Worm (Caenorhabditis elegans) whole organism, early embryonic: ENCODE data around the gene K07E8.7.

ENCODE experiments used
- B0310.2 ChIP-seq: sonication (generic microtip); optimal IDR thresholded peaks from 2 replicates; lab custom pipeline; 2016; ENCODE audit warnings: mild to moderate bottlenecking, missing genetic modification characterization, missing compliant biosample characterization
- F13C5.2 ChIP-seq: sonication (generic microtip); optimal IDR thresholded peaks from 2 replicates; lab custom pipeline; 2017; ENCODE audit warnings: mild to moderate bottlenecking, missing genetic modification characterization, inconsistent platforms, missing compliant biosample characterization
- aly-1 ChIP-seq: sonication (generic microtip); optimal IDR thresholded peaks from 2 replicates; lab custom pipeline; 2016; ENCODE audit warnings: missing genetic modification characterization, missing compliant biosample characterization
- ceh-13 ChIP-seq: fragments of 200-800 bp; sonication (Bioruptor generic); optimal IDR thresholded peaks from 2 replicates; lab custom pipeline; 2018; ENCODE audit warnings: mild to moderate bottlenecking, missing genetic modification characterization, missing compliant biosample characterization
- ceh-36 ChIP-seq: sonication (generic microtip); optimal IDR thresholded peaks from 2 replicates; lab custom pipeline; 2016; ENCODE audit warnings: missing genetic modification characterization, inconsistent platforms, missing compliant biosample characterization
- ets-7 ChIP-seq: sonication (generic microtip); optimal IDR thresholded peaks from 2 replicates; lab custom pipeline; 2016; ENCODE audit warnings: missing genotype, missing genetic modification characterization, missing compliant biosample characterization
- flt-1 ChIP-seq: fragments of 200-800 bp; sonication (Bioruptor generic); IDR thresholded peaks from 2 replicates; pipeline ENCODE4 v1.3.6; 2022; ENCODE audit warnings: missing genetic modification characterization, missing compliant biosample characterization
- hmbx-1 ChIP-seq: sonication (generic microtip); optimal IDR thresholded peaks from 2 replicates; lab custom pipeline; 2016; ENCODE audit warnings: mild to moderate bottlenecking, missing genetic modification characterization, missing compliant biosample characterization
- hmg-4 ChIP-seq: fragments of 200-800 bp; sonication (Bioruptor generic); optimal IDR thresholded peaks from 2 replicates; lab custom pipeline; 2018; ENCODE audit warnings: mild to moderate bottlenecking, missing genetic modification characterization, missing compliant biosample characterization
- hnd-1 ChIP-seq: sonication (generic microtip); optimal IDR thresholded peaks from 2 replicates; lab custom pipeline; 2016; ENCODE audit warnings: missing genetic modification characterization, missing compliant biosample characterization
- pes-1 ChIP-seq: fragments of 200-800 bp; sonication (Bioruptor generic); IDR thresholded peaks from 2 replicates; pipeline ENCODE4 v1.3.6; 2022; ENCODE audit warnings: missing genetic modification reagents, missing genetic modification characterization, missing compliant biosample characterization
- scrt-1 ChIP-seq: fragments of 200-800 bp; sonication (Bioruptor generic); IDR thresholded peaks from 2 replicates; pipeline ENCODE4 v1.3.6; 2022; ENCODE audit warnings: missing genetic modification characterization, missing compliant biosample characterization
- sea-1 ChIP-seq: fragments of 200-800 bp; sonication (Bioruptor generic); conservative IDR thresholded peaks from 2 replicates; pipeline ENCODE4 v1.3.6; 2022; ENCODE audit warnings: missing genetic modification characterization, missing compliant biosample characterization
- tbx-11 ChIP-seq: fragments of 200-800 bp; sonication (Bioruptor generic); IDR thresholded peaks from 2 replicates; pipeline ENCODE4 v1.3.6; 2022; ENCODE audit warnings: missing genetic modification characterization, missing compliant biosample characterization
- tbx-37 ChIP-seq: fragments of 200-800 bp; sonication (Bioruptor generic); conservative IDR thresholded peaks from 2 replicates; pipeline ENCODE4 v1.3.6; 2022; ENCODE audit warnings: missing genetic modification reagents, missing genetic modification characterization, missing compliant biosample characterization
- tra-4 ChIP-seq: sonication (generic microtip); optimal IDR thresholded peaks from 2 replicates; lab custom pipeline; 2017; ENCODE audit warnings: missing genetic modification characterization, missing compliant biosample characterization

K07E8.7 gene

DNA sequence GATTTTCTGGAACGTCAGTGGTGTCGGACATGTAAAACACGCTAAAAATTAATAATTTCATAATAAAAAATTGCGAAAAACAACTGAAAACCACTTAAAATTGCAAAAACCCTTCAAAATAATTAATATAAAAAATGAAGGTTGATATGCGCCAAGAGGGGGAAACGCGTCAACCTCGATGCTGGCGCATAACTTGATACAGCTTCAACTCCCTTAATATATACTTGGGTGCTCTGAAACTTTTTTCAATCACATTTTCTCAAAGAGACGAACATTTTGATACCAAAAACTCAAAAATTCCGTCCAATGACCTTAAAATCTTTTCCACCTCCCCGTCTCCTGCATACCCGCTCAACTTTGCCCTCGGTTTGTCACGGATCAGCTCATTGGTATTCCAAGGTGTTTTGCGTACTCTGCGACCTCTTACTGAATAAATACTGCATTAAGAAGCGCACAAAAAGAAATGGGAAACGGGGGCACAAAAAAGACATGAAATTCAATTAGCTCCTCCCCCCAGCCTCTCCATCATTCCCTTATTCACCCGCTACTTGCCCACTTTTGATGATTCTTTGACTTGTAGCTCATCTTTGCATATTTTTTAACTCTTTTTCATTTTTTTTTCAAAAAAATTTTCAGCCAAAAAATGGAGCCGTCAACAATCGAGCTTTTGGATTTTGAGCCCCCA lies at the start of gene K07E8.7, which contains the start of gene frpr-14:
K07E8.7 (minus strand) TSS at position 47 of the 685 bp plus-strand sequence.
frpr-14 (plus strand) TSS at position 635 of the 685 bp plus-strand sequence.
- no peak for TF ChIP-seq tbx-11
- no peak for TF ChIP-seq scrt-1 (GFP tag; lab: Robert Waterston, UW)
- peak; percentile 34 for TF ChIP-seq F13C5.2 (tag; lab: Kevin White, UChicago)
- TF ChIP-seq ets-7, result no peak

DNA sequence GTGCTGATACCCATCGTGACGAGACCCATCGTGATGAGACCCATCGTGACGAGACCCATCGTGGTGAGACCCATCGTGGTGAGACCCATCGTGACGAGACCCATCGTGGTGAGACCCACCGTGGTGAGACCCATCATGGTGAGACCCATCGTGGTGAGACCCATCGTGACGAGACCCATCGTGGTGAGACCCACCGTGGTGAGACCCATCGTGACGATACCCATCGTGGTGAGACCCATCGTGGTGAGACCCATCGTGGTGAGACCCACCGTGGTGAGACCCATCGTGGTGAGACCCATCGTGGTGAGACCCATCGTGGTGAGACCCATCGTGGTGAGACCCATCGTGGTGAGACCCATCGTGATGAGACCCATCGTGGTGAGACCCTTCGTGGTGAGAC lies 48.3 kb upstream of the K07E8.7 start:
- TF ChIP-seq tbx-11, result peak; percentile 56; the same call in 1 of the 2 replicates
- peak; percentile 53; the same call in 1 of the 2 replicates for TF ChIP-seq scrt-1 (GFP tag; lab: Robert Waterston, UW)
- peak; percentile 46; the same call in 1 of the 2 replicates for TF ChIP-seq sea-1 (GFP tag; lab: Robert Waterston, UW)

DNA sequence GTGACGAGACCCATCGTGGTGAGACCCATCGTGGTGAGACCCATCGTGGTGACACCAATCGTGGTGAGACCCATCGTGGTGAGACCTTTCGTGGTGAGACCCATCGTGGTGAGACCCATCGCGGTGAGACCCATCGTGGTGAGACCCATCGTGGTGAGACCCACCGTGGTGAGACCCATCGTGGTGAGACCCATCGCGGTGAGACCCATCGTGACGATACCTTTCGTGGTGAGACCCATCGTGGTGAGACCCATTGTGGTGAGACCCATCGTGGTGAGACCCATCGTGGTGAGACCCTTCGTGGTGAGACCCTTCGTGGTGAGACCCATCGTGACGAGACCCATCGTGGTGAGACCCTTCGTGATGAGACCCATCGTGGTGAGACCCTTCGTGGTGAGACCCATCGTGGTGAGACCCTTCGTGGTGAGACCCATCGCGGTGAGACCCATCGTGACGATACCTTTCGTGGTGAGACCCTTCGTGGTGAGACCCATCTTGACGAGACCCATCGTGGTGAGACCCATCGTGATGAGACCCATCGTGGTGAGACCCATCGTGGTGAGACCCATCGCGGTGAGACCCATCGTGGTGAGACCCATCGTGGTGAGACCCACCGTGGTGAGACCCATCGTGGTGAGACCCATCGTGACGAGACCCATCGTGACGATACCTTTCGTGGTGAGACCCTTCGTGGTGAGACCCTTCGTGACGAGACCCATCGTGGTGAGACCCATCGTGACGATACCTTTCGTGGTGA lies 46.8 kb upstream of the K07E8.7 start:
- TF ChIP-seq flt-1 (GFP tag; lab: Robert Waterston, UW) (peak; percentile 64; the same call in 1 of the 2 replicates), tbx-37 (peak; percentile 57), scrt-1 (GFP tag; lab: Robert Waterston, UW) (peak; percentile 76; the same call in 1 of the 2 replicates)

DNA sequence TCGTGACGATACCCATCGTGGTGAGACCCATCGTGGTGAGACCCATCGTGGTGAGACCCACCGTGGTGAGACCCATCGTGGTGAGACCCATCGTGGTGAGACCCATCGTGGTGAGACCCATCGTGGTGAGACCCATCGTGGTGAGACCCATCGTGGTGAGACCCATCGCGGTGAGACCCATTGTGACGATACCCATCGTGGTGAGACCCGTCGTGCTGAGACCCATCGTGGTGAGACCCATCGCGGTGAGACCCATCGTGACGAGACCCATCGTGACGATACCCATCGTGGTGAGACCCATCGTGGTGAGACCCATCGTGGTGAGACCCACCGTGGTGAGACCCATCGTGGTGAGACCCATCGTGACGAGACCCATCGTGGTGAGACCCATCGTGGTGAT lies 44.9 kb upstream of the K07E8.7 start:
- TF ChIP-seq scrt-1 (GFP tag; lab: Robert Waterston, UW) (peak; percentile 70; the same call in 1 of the 2 replicates), tbx-11 (0 out of 2 replicates have a peak, but pooled peaks have one; percentile 27), tbx-37 (peak; percentile 53; the same call in 1 of the 2 replicates)

DNA sequence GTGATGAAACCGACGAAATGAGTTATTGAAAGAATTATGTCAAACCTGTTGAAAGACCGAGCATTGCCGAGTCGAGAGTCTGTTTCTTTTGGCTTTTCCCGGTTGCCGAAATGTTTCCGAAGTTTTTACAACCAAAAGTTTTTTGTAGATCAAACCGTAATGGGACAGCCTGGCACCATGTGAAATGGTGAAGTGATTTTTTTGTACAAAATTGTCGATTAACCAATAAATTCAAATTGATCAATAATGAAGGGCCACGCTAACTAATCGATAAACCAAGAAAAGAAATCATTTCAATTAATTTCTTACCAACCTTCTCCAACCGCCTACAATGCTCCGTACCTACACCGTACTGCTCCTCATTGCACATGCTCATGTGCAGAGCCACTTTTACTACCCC lies 41.4 kb upstream of the K07E8.7 start, which contains the start of gene T02H6.3:
T02H6.3 (plus strand) TSS at position 301 of the 400 bp plus-strand sequence.
- TF ChIP-seq F13C5.2 (tag; lab: Kevin White, UChicago), result no peak
- no peak for TF ChIP-seq scrt-1 (GFP tag; lab: Robert Waterston, UW)
- no peak for TF ChIP-seq tbx-37

DNA sequence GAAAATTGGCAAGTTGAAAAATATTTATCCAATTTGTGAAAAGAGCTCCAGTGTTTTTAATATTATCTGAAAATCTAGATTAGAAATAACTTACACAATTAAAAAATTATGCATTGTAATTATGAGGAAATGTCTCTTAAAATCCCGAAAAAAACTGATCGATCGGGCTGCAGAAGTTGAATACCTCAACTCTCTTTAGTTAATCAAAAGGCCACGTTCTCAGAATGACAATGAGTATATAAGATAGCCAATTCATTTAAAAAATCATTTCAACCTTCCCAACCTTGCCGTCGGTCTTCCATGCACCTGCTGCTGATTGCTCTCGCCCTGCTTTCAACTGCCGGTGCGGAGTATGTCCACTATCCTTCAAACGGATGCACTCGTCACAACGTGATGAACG lies 39.6 kb upstream of the K07E8.7 start, which contains the start of gene T02H6.4:
T02H6.4 (plus strand) TSS at position 301 of the 400 bp plus-strand sequence.
- TF ChIP-seq tra-4 (tag; lab: Kevin White, UChicago) (no peak), aly-1 (tag; lab: Kevin White, UChicago) (no peak), hmg-4 (no peak), ceh-13 (no peak), hmbx-1 (tag; lab: Kevin White, UChicago) (no peak), scrt-1 (GFP tag; lab: Robert Waterston, UW) (no peak), flt-1 (GFP tag; lab: Robert Waterston, UW) (no peak), ceh-36 (no peak), hnd-1 (tag; lab: Kevin White, UChicago) (no peak), F13C5.2 (tag; lab: Kevin White, UChicago) (no peak), B0310.2 (tag; lab: Kevin White, UChicago) (no peak), pes-1 (GFP tag; lab: Robert Waterston, UW) (no peak), tbx-11 (no peak), tbx-37 (no peak), ets-7 (no peak)

DNA sequence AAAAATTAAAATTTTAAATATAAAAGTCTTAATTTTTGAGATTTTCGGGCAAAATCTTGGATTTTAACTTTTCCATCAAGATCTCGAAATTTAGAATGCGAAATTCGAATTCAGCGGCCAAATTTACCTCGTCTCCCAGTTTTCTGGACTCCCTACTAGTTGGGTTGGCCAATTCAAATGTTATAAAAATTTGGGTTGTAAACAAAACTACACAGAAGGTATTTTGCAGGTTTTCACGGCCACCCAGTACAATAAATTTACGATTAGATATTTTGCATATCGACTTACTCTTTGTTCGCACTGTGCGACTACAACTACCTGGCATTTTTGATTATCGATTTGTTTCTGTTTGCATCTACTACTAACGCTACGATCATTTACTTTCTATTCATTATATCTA lies 34.6 kb upstream of the K07E8.7 start, which contains the start of gene T02H6.5:
T02H6.5 (plus strand) TSS at position 301 of the 400 bp plus-strand sequence.
- no peak for TF ChIP-seq pes-1 (GFP tag; lab: Robert Waterston, UW)
- TF ChIP-seq tra-4 (tag; lab: Kevin White, UChicago), result no peak
- TF ChIP-seq tbx-37, result no peak
- TF ChIP-seq F13C5.2 (tag; lab: Kevin White, UChicago), result no peak
- no peak for TF ChIP-seq scrt-1 (GFP tag; lab: Robert Waterston, UW)
- no peak for TF ChIP-seq aly-1 (tag; lab: Kevin White, UChicago)
- no peak for TF ChIP-seq ceh-13
- TF ChIP-seq ceh-36, result no peak
- no peak for TF ChIP-seq tbx-11

DNA sequence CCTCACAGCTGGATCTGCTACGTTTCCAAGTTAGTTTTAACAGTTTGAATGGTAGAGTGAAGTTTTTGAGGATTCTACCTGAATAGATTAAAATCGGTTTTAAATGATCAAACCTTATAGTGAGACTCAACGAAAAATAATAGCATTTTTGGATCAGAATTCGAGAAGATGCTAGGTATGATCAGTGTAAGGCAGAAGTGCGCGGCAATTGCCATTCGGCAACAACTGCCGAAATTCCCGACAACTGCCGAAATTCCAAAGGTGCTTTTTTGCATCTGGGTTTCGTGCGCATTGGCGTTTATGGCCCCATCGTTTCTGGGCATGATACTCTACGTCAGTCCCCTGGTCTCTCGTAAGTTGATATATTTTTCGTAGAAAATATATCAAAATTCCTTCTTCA lies 33.3 kb upstream of the K07E8.7 start, which contains the start of gene T02H6.6:
T02H6.6 (plus strand) TSS at position 301 of the 400 bp plus-strand sequence.
- no peak for TF ChIP-seq ceh-13
- TF ChIP-seq sea-1 (GFP tag; lab: Robert Waterston, UW), result no peak
- TF ChIP-seq aly-1 (tag; lab: Kevin White, UChicago), result no peak

DNA sequence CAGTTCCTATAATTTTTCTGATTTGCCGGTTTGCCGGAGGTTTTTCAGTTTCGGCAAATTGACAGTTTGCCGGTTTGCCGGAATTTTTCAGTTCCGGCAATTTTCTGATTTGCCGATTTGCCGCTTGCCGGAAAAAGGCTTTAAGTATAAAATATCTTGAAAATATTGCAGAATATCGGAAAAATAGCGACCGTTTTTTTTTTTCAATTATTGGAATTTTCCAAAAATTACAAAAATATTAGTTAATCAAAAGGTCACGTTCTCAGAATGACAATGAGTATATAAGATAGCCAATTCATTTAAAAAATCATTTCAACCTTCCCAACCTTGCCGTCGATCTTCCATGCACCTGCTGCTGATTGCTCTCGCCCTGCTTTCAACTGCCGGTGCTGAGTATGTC lies 32.2 kb upstream of the K07E8.7 start, which contains the start of gene T02H6.7:
T02H6.7 (plus strand) TSS at position 301 of the 400 bp plus-strand sequence.
- TF ChIP-seq flt-1 (GFP tag; lab: Robert Waterston, UW) (no peak), scrt-1 (GFP tag; lab: Robert Waterston, UW) (no peak), aly-1 (tag; lab: Kevin White, UChicago) (no peak)
